Fruit fly (Drosophila melanogaster): ENCODE results near the gene CG5245.
A peak's percentile ranks its signal among the peaks of the same experiment; 100 is the strongest.

CG5245 gene

DNA sequence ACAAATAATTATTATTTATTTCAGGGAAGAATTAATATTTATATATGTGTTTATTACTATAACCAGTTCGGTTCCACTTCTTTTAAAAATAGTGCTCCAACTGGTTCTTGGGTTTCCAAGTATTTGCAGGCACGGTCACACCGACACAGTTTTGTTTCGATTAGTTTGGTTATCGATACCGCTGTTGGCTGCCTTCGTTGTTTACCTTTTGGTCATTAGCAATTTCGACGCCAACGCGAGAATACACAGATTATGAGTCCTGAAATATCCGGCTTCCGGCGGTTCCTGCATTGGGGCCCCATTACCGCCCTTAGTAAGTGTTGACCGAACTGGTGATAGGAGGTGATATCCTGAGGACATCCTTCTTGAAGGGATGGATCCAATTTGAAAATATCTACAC is 21.2 kb upstream of the CG5245 start, which contains the start of gene CG5196 (continued):
- TF ChIP-seq CG18262 (tag; optimal IDR thresholded peaks at IDR 0.05) (no peak), klu (GFP tag; IDR thresholded peaks at IDR 0.05) (no peak), HLHmδ (GFP tag; optimal IDR thresholded peaks at IDR 0.05) (peak; percentile 49), NC2β (GFP tag; optimal IDR thresholded peaks at IDR 0.05) (no peak), CG9817 (tag; optimal IDR thresholded peaks at IDR 0.05) (no peak), dati (GFP tag; IDR thresholded peaks at IDR 0.05) (no peak), ara (GFP tag; IDR thresholded peaks at IDR 0.05) (no peak), CG13894 (tag; optimal IDR thresholded peaks at IDR 0.05) (peak; percentile 51), ems (GFP tag; optimal IDR thresholded peaks at IDR 0.05) (no peak), CG2199 (GFP tag; IDR thresholded peaks at IDR 0.05) (no peak), eve (GFP tag; optimal IDR thresholded peaks at IDR 0.05) (no peak), CG6791 (GFP tag; IDR thresholded peaks at IDR 0.05; ENCODE audit: partially characterized antibody) (peak; percentile 79), CG12391 (tag; optimal IDR thresholded peaks at IDR 0.05) (peak; percentile 35), NK7.1 (GFP tag; optimal IDR thresholded peaks at IDR 0.05) (no peak), grn (GFP tag; optimal IDR thresholded peaks at IDR 0.05) (no peak), CG5953 (GFP tag; IDR thresholded peaks at IDR 0.05) (no peak), her (GFP tag; optimal IDR thresholded peaks at IDR 0.05) (peak; percentile 13), CG34422 (GFP tag; IDR thresholded peaks at IDR 0.05) (peak; percentile 84; the same call in 2 of the 3 replicates), Bteb2 (GFP tag; optimal IDR thresholded peaks at IDR 0.05) (no peak), cas (GFP tag; IDR thresholded peaks at IDR 0.05) (no peak), CG7556 (GFP tag; optimal IDR thresholded peaks at IDR 0.05) (no peak), Sox100B (GFP tag; optimal IDR thresholded peaks at IDR 0.05) (no peak), CG30403 (GFP tag; optimal IDR thresholded peaks at IDR 0.05) (no peak), bbx (GFP tag; IDR thresholded peaks at IDR 0.05; ENCODE audit: partially characterized antibody) (peak; percentile 77), gro (GFP tag; optimal IDR thresholded peaks at IDR 0.05) (peak; percentile 32), H2.0 (GFP tag; IDR thresholded peaks at IDR 0.05) (no peak), gem (tag; optimal IDR thresholded peaks at IDR 0.05) (no peak), CG10147 (GFP tag; optimal IDR thresholded peaks at IDR 0.05) (peak; percentile 13), nerfin-1 (tag; optimal IDR thresholded peaks at IDR 0.05) (peak; percentile 33), lov (optimal IDR thresholded peaks at IDR 0.05) (no peak), lov (GFP tag; IDR thresholded peaks at IDR 0.05) (0 out of 3 replicates have a peak, but pooled peaks have one; percentile 16), stwl (tag; optimal IDR thresholded peaks at IDR 0.05) (peak; percentile 94), Opbp (GFP tag; IDR thresholded peaks at IDR 0.05; ENCODE audit: partially characterized antibody) (peak; percentile 72), CG7357 (GFP tag; IDR thresholded peaks at IDR 0.05) (no peak), insv (GFP tag; optimal IDR thresholded peaks at IDR 0.05) (peak in 1 of 2 experiments; percentile 53), CG30020 (tag; optimal IDR thresholded peaks at IDR 0.05) (peak; percentile 61), slbo (GFP tag; IDR thresholded peaks at IDR 0.05) (no peak; the same call in 1 of the 2 replicates), ATbp (GFP tag; optimal IDR thresholded peaks at IDR 0.05) (no peak), Oaz (GFP tag; IDR thresholded peaks at IDR 0.05) (no peak), Sox102F (GFP tag; optimal IDR thresholded peaks at IDR 0.05) (no peak), dpn (GFP tag; optimal IDR thresholded peaks at IDR 0.05) (no peak), Myb (GFP tag; optimal IDR thresholded peaks at IDR 0.05) (peak; percentile 15), E2f1 (GFP tag; IDR thresholded peaks at IDR 0.05) (no peak), gce (GFP tag; IDR thresholded peaks at IDR 0.05) (no peak), da (GFP tag; optimal IDR thresholded peaks at IDR 0.05) (no peak), CG12769 (tag; optimal IDR thresholded peaks at IDR 0.05) (no peak), Dp (GFP tag; optimal IDR thresholded peaks at IDR 0.05) (peak; percentile 80), CG7745 (tag; optimal IDR thresholded peaks at IDR 0.05) (no peak), CG12299 (tag; optimal IDR thresholded peaks at IDR 0.05) (peak; percentile 24), CG9797 (GFP tag; optimal IDR thresholded peaks at IDR 0.05) (peak; percentile 88), Ada2b (GFP tag; IDR thresholded peaks at IDR 0.05) (no peak), toy (GFP tag; IDR thresholded peaks at IDR 0.05) (no peak)

All from whole organism, embryonic.